Fruit fly (Drosophila melanogaster) whole organism, adult: ENCODE measurements around the gene CG10918.

Experiments
- CG11617 ChIP-seq: fragments of 200-800 bp; sonication (Bioruptor generic); optimal IDR thresholded peaks from 2 replicates; lab custom pipeline; 2017; ENCODE audit warnings: mild to moderate bottlenecking, missing biosample characterization, missing genetic modification reagents, missing genetic modification characterization
- CG12768 ChIP-seq: fragments of 200-800 bp; sonication (Bioruptor generic); optimal IDR thresholded peaks from 2 replicates; lab custom pipeline; 2017; ENCODE audit warnings: missing biosample characterization, missing genetic modification characterization, mild to moderate bottlenecking, moderate library complexity, missing genetic modification reagents
- CG33017 ChIP-seq: fragments of 200-800 bp; sonication (Bioruptor generic); optimal IDR thresholded peaks from 2 replicates; lab custom pipeline; 2018; ENCODE audit warnings: missing biosample characterization, mild to moderate bottlenecking, missing genetic modification characterization, moderate library complexity
- Crg-1 ChIP-seq: fragments of 200-800 bp; sonication (Bioruptor generic); optimal IDR thresholded peaks from 2 replicates; lab custom pipeline; 2016; ENCODE audit warnings: missing biosample characterization, missing genetic modification characterization
- Hr96 ChIP-seq: fragments of 200-800 bp; sonication (Bioruptor generic); optimal IDR thresholded peaks from 2 replicates; lab custom pipeline; 2016; ENCODE audit warnings: missing biosample characterization, missing genetic modification characterization
- ovo ChIP-seq: fragments of 200-800 bp; sonication (Bioruptor generic); optimal IDR thresholded peaks from 2 replicates; lab custom pipeline; 2016; ENCODE audit warnings: missing biosample characterization, missing genetic modification characterization
- tj ChIP-seq: fragments of 200-800 bp; sonication (Bioruptor generic); optimal IDR thresholded peaks from 3 replicates; lab custom pipeline; 2017; ENCODE audit warnings: missing biosample characterization, mild to moderate bottlenecking, missing genetic modification characterization, moderate library complexity

- TF ChIP-seq CG11617 (GFP tag; lab: Kevin White, UChicago) = no peak
- TF ChIP-seq CG33017 (tag; lab: Kevin White, UChicago) = no peak
- TF ChIP-seq ovo (GFP tag; lab: Kevin White, UChicago) = no peak
- TF ChIP-seq Hr96 (GFP tag; lab: Kevin White, UChicago) = no peak
- TF ChIP-seq tj (GFP tag; lab: Kevin White, UChicago) = no peak
- no peak for TF ChIP-seq CG12768 (GFP tag; lab: Kevin White, UChicago)
- no peak for TF ChIP-seq Crg-1 (GFP tag; lab: Kevin White, UChicago)
Observed at dm6 chrX:21478845-21479244, 49.8 kb upstream of the CG10918 start, which contains the start of gene Ir20a.
